Worm (Caenorhabditis elegans) whole organism, dauer: ENCODE results near the gene C52E2.4.
"Not testable (repeated sequence)": the region's sequence is repeated elsewhere in the genome, so short reads cannot be mapped to it uniquely, and the experiment has no call there.

ENCODE experiments used
- unc-62 ChIP-seq: sonication (generic microtip); optimal IDR thresholded peaks from 2 replicates; lab custom pipeline; 2017; ENCODE audit warnings: missing biosample characterization, missing genetic modification reagents, missing genetic modification characterization

C52E2.4 gene

DNA sequence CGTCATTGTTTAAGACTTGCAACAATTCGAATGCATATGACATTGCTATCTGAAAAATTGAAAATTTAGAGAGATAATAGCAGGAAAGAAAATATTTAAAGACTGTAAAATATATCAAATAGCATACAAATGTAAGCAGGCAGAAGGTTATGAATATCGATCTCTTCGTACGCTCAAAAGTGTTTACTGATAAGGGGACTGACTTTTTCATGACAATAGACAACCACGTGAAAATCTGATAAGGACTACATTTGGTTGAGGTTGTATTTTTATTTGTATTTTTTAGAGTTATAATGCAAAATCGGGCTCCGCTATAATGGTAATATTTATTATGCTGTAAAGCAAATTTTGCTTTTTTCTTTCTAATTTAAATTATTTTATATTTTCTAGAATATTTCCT is at the start of gene C52E2.4, which contains the start of gene C52E2.5:
C52E2.4 (plus strand) TSS at position 252 of the 400 bp plus-strand sequence.
C52E2.5 (minus strand) TSS at position 43 of the 400 bp plus-strand sequence.
- no peak for TF ChIP-seq unc-62 (GFP tag; lab: Kevin White, UChicago)

DNA sequence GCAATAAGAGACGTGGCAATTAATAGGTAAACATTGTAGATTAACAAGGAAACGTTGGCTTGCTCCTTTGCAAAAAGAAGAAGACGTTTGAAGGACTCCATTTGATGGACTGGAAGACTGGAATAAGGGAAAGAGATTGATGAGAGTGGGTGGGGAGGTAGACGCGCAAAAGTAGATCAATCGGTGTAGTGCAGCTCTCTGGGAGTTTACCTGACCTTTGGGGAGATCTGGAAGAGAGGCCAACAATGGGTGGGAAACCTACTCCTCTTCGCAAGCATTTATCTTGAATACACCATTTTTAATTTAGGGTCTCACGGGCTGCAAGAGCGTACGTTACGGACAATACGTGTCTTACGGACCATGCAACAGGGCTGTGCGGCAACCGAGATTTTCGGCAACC is 36.6 kb upstream of the C52E2.4 start, which contains the start of gene C08F1.12:
C08F1.12 (minus strand) TSS at position 101 of the 400 bp plus-strand sequence.
- no peak for TF ChIP-seq unc-62 (GFP tag; lab: Kevin White, UChicago)

DNA sequence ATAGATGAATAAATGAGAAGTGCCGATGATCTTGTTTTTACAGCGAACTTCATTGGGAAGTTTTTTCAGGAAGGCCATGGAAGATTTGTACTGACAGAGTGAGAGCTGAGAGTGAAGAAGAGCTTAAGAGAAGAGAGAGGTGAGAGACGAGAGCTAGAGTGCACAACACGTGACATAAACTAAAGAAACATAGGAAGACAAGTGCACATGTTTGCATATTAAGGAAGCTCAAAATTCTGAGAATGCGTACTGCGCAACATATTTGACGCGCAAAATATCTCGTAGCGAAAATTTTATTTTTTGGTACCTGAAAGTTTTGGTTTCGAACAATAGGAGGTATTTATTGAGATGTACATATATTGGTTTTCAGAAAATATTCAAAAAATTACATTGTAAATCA is 34.7 kb upstream of the C52E2.4 start, which contains the start of gene C08F1.8:
C08F1.8 (minus strand) TSS at position 101 of the 400 bp plus-strand sequence.
- TF ChIP-seq unc-62 (GFP tag; lab: Kevin White, UChicago): no peak

ce11 chrII:1816053-1816452 is 26.9 kb upstream of the C52E2.4 start:
- no peak for TF ChIP-seq unc-62 (GFP tag; lab: Kevin White, UChicago)

- no peak for TF ChIP-seq unc-62 (GFP tag; lab: Kevin White, UChicago)
These were observed 24.6 kb upstream of the C52E2.4 start, which contains the start of gene fbxb-10 for ce11 chrII:1818300-1818699. TSS of gene fbxb-10 (minus strand) at chrII:1818400.

DNA sequence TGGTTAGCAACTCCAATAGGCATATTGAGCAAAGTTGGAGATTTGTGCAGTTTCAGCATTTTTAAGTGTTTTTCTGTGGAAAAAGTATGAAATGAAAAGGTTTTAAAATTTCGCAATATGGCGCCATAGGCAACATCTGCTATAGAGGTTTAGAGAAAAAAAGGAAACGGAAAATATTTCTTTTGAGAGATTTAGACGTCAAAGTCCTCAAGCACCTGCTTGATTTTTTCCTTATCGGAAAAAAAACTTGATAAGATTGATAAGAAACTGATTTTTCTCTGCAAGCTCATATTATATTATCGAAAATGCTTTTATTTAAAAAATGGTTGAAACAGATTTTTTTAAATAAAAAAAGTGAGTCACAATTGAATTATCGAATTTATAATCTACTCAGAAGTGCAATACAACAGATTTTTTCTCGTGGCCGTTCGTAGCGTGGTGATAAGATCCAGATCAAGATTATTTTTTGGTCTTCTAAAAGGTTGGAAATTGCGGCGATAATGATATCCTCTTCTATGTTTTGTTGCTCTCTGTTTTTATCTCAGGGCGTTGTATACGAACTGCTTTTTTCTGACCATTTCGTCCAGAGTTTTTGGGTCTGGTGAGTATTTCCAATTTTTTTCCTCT is 22.9 kb upstream of the C52E2.4 start, which contains the start of gene fbxc-19:
fbxc-19 (plus strand) TSS at position 536 of the 627 bp plus-strand sequence.
- TF ChIP-seq unc-62 (GFP tag; lab: Kevin White, UChicago): no peak

DNA sequence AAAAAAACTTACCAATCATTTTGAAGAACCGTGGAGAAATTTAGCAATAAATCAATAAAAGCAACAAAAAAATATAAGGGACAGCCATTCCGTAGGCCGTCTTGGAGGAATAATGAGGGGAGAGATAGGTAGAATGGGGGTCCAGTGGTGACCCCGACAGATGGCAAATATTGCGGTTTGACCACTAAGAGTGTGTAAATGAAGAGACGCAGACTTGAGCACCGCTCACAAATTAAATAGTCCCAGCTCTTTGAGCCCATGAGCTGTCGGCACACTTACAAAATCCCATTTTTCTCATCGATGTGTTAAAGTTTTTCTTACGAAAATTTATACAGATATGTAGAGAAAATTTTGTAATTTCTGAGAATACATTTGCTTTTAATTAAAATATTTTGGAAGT is 22.2 kb upstream of the C52E2.4 start, which contains the start of gene fbxa-3:
fbxa-3 (minus strand) TSS at position 101 of the 400 bp plus-strand sequence.
- TF ChIP-seq unc-62 (GFP tag; lab: Kevin White, UChicago): no peak

DNA sequence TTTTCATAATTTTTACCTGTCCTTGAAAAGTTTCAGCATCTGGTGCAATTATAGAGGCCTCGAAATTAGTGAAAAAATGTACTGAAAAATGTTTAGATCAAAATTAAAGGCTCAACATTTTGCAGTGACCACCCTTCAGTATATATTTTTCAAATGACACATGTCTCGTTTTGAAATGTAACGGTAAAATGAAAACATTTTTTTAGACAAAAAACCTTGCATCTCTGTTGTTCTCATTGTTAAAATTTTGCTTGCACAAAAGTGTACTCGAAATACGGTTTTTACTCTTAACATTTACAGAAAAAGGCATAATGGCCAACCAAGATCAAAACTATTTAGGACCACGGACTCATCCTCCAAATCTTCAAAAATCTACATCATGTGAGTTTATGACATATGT is 18.6 kb upstream of the C52E2.4 start, which contains the start of gene math-41:
math-41 (plus strand) TSS at position 301 of the 400 bp plus-strand sequence.
- TF ChIP-seq unc-62 (GFP tag; lab: Kevin White, UChicago): not testable (repeated sequence)

DNA sequence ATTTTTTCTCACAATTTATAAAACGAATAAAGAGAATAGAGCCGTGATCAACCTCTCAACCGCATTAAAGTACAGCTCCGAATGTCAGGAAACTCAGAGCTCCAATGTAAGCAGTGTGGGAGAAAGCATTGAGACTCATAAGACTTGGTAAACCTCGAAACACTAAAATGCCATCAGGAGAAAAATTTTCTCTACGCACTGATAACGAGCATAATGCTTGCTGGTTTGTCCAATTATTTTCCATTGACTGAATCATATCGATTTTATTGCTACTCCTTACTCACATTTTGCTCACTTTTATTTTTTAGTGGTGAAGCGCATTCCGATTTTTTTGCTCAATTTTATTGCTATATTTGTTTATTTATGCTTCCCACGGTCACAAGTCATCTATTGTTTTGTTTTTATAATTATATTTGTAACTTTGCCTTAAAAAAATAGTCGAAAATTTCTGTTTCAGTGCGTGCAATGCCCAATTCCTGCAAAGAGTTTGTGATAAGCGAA is 12.7 kb upstream of the C52E2.4 start, which contains the start of gene math-40:
math-40 (plus strand) TSS at position 451 of the 501 bp plus-strand sequence.
- no peak for TF ChIP-seq unc-62 (GFP tag; lab: Kevin White, UChicago)

DNA sequence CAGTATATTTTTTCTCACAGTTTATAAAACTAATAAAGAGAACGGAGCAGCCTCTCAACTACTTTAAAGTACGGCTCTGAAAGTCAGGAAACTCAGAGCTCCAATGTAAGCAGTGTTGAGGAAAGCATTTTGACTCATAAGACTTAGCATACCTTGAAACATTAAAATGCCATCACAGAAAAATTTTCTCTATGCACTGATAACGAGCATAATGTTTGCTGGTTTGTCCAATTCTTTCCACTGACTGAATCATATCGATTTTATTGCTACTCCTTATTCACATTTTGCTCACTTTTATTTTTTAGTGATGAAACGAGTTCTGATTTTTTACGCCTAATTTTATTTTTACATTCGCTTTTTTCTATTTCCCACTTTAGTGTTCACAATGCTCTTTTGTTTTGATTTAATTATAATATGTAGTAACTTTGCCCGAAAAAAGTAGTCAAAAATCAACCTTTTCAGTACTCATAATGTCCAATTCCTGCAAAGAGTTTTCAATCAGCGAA is 11.0 kb upstream of the C52E2.4 start, which contains the start of gene math-39:
math-39 (plus strand) TSS at position 456 of the 506 bp plus-strand sequence.
- TF ChIP-seq unc-62 (GFP tag; lab: Kevin White, UChicago): no peak

ce11 chrII:1836204-1836603 is 6.7 kb upstream of the C52E2.4 start, which contains the start of gene T08E11.1:
TSS of gene T08E11.1 (plus strand) at chrII:1836504.
- TF ChIP-seq unc-62 (GFP tag; lab: Kevin White, UChicago): no peak

ce11 chrII:1844552-1844951 is 1.6 kb downstream of the C52E2.4 start:
- TF ChIP-seq unc-62 (GFP tag; lab: Kevin White, UChicago): no peak

DNA sequence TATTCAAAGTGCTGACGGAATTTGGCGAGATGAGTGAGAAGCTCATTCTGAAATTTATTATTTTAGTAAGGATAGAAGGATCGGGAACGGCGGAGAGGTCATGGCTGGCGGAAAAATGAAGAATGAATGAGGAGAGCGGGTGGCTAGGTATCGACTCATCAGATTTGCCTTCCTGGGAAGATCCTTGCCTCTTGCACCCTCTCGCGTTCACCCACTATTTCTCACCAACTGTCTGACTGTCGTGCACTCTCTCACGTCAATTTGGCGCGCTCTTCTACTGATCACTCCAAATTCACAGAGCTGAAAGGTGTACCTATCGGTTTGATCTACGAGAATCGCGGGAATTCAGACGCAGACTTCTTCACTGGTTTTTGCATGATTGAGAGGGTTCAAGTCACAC is 5.2 kb downstream of the C52E2.4 start, which contains the start of gene fbxb-97:
fbxb-97 (minus strand) TSS at position 53 of the 400 bp plus-strand sequence.
- TF ChIP-seq unc-62 (GFP tag; lab: Kevin White, UChicago): no peak

DNA sequence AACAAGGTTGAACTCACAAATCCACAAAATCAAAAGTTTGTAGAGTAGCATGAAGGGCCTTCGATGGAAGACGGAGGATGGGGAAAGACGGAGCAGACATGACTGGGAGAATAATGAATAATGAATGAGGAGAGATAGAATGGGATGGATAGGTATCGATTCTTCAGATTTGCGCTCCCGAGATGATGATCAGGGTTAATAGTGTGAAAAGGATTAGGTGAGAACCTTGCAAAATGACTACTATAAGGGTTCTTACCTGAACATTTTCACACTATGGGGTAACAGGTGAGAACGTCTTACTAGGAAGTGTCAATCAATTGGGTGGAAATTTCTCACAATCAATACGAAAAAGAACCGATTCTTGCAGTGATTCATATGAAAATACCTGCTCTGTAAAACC is 7.4 kb downstream of the C52E2.4 start, which contains the start of gene fbxb-96:
fbxb-96 (minus strand) TSS at position 101 of the 400 bp plus-strand sequence.
- TF ChIP-seq unc-62 (GFP tag; lab: Kevin White, UChicago): no peak

- no peak for TF ChIP-seq unc-62 (GFP tag; lab: Kevin White, UChicago)
These were observed 7.9 kb downstream of the C52E2.4 start, which contains the start of gene C52E2.3 for ce11 chrII:1850840-1851294. TSS of gene C52E2.3 (plus strand) at chrII:1851244.

ce11 chrII:1851716-1852115 is 8.8 kb downstream of the C52E2.4 start:
- no peak for TF ChIP-seq unc-62 (GFP tag; lab: Kevin White, UChicago)
